Fruit fly (Drosophila melanogaster): Measurements from ENCODE around the gene flip.

DNA sequence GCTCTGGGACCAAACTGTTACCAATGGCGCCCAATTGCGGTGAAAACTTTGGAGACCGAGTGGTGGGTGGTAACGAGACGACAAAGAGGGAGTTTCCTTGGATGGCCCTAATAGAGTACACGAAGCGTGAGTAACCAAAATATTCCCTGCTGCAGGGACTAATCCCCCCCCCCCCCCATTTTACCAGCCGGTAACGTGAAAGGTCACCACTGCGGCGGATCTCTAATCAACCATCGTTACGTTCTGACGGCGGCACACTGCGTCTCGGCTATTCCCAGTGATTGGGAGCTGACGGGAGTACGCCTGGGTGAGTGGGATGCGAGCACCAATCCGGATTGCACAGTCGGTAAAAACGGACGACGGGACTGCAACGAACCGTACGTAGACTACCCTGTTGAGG is 31.0 kb upstream of the flip start:
- no peak for TF ChIP-seq CTCF (optimal IDR thresholded peaks at IDR 0.05)
- TF ChIP-seq CG8478 (optimal IDR thresholded peaks at IDR 0.05), result no peak
